Worm (Caenorhabditis elegans): ENCODE results near the gene F53A3.1.

DNA sequence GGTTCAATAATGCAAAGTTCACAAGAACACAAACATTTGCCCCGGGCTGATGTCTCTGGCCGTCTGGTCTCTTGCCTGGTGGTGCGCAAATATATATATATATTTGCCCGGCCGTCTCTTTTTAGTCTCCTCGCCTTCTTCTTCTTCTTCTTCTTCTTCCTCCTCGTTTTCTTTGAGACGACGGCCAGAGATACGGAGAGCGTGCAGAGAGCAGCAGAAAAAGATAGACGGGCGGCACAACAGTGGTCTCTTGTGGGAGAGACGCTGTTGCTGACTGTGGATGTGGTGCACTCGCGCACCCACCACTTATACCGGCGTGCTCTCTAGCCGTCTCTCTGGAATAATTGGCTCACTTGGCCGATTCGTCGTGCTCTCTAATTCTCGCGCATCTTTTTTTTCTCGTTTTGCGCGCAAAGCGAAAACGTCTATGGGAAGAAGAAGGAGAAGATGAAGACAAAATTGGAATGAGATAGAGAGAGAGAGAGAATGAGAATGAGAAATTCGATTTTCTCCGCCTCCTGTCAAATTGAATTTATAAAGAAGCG is 22.2 kb downstream of the F53A3.1 start:
- peak; percentile 58 for TF ChIP-seq hlh-30 (tag; optimal IDR thresholded peaks at IDR 0.05; ENCODE audit: insufficient read depth)
- TF ChIP-seq dve-1 (tag; optimal IDR thresholded peaks at IDR 0.05), result peak; percentile 55
- peak; percentile 98 for TF ChIP-seq ceh-31 (tag; optimal IDR thresholded peaks at IDR 0.05)
- no peak for TF ChIP-seq npax-4 (tag; optimal IDR thresholded peaks at IDR 0.05)
- TF ChIP-seq tbx-2 (tag; optimal IDR thresholded peaks at IDR 0.05), result peak; percentile 98
- no peak for TF ChIP-seq Y22D7AL.16 (tag; optimal IDR thresholded peaks at IDR 0.05)
- TF ChIP-seq K02D7.2 (tag; optimal IDR thresholded peaks at IDR 0.05), result no peak
- no peak for TF ChIP-seq fkh-10 (GFP tag; optimal IDR thresholded peaks at IDR 0.05)
